Worm (Caenorhabditis elegans): ENCODE measurements around the gene msp-31.

Gene msp-31

DNA sequence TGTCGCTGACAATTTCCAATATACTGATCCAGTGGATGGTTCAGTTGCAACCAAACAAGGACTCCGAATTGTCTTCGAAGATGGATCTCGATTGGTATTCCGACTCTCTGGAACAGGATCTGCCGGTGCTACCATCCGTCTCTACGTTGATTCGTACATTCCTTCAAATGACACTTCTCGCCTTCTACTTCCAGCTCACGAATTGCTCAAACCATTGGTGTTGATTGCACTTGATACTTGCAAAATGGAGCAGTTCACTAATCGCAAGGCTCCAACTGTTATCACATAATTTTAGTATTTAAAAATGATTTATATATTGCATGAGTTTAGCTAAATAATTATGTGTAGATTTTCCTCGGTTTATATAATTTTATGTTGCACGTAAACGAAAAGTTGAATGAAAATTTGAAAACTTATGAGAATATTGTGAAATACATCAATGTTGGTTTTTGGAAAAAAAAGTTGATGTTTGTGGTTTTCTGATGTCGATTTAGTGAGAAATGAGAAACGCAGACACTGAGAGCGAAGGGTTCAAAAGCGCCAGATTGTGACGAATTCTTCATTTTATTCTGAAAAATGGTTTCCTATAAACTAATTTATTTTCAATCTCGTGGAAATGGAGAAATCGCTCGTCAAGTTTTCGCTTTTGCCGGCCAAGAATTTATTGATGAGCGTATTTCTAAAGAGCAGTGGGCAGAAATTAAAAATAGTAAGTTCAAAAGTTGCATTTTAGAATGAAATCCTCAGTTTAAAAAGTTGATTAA, 25.2 kb downstream of the msp-31 start, which contains the start of gene gst-9:
TSS of gene gst-9 (plus strand) at position 574 of the 764 bp plus-strand sequence.
- TF ChIP-seq lin-32 (GFP tag; optimal IDR thresholded peaks at IDR 0.05) (no peak), ztf-11 (tag; optimal IDR thresholded peaks at IDR 0.05) (no peak), lsy-2 (tag; optimal IDR thresholded peaks at IDR 0.05) (no peak), pha-4 (tag; optimal IDR thresholded peaks at IDR 0.05) (no peak)

- TF ChIP-seq sem-2 (GFP tag; optimal IDR thresholded peaks at IDR 0.05) (no peak), unc-120 (tag; optimal IDR thresholded peaks at IDR 0.05; ENCODE audit: poor library complexity, severe bottlenecking) (peak; percentile 34), elt-1 (tag; optimal IDR thresholded peaks at IDR 0.05; ENCODE audit: borderline replicate concordance, insufficient read depth) (no peak), nhr-76 (tag; optimal IDR thresholded peaks at IDR 0.05) (no peak), hlh-1 (tag; optimal IDR thresholded peaks at IDR 0.05) (peak; percentile 57), nhr-2 (tag; optimal IDR thresholded peaks at IDR 0.05) (no peak), lin-13 (tag; optimal IDR thresholded peaks at IDR 0.05) (no peak)
Observed at ce11 chrII:4888527-4889487, 27.6 kb downstream of the msp-31 start, which contains the start of gene pgm-1. TSS of gene pgm-1 (plus strand) at chrII:4889437.

DNA sequence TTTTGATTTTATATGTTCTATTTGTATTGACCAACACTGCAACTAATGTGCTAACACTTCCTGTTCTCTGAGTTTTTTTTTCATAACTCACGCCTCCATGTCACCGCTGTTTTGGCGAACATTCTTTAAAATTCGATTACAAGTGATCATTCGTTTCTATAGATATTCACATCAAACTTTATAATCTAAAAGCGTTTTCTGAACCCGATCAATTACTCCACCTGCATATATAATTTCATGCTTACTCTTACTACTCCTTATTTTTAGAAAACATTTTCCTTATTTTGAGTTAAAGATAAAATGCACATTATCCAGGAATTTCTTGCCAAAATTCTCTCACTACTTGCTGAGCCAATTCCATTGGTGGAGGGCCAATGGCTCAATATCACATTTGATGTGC, 30.4 kb downstream of the msp-31 start, which contains the start of gene R05F9.7:
TSS of gene R05F9.7 (plus strand) at position 301 of the 400 bp plus-strand sequence.
- TF ChIP-seq unc-120 (tag; optimal IDR thresholded peaks at IDR 0.05; ENCODE audit: poor library complexity, severe bottlenecking): no peak
- TF ChIP-seq lin-13 (tag; optimal IDR thresholded peaks at IDR 0.05): no peak
- TF ChIP-seq cnd-1 (tag; optimal IDR thresholded peaks at IDR 0.05): no peak
- TF ChIP-seq sem-2 (GFP tag; optimal IDR thresholded peaks at IDR 0.05): no peak
- TF ChIP-seq ceh-43 (GFP tag; optimal IDR thresholded peaks at IDR 0.05): no peak
- TF ChIP-seq hlh-1 (tag; optimal IDR thresholded peaks at IDR 0.05): no peak
- TF ChIP-seq ceh-83 (GFP tag; optimal IDR thresholded peaks at IDR 0.05): no peak
- TF ChIP-seq nhr-28 (tag; optimal IDR thresholded peaks at IDR 0.05): no peak
- no peak for TF ChIP-seq nhr-2 (tag; optimal IDR thresholded peaks at IDR 0.05)
- no peak for TF ChIP-seq nhr-237 (tag; optimal IDR thresholded peaks at IDR 0.05)
- TF ChIP-seq lin-32 (GFP tag; optimal IDR thresholded peaks at IDR 0.05): no peak
- no peak for TF ChIP-seq ces-1 (GFP tag; optimal IDR thresholded peaks at IDR 0.05)

DNA sequence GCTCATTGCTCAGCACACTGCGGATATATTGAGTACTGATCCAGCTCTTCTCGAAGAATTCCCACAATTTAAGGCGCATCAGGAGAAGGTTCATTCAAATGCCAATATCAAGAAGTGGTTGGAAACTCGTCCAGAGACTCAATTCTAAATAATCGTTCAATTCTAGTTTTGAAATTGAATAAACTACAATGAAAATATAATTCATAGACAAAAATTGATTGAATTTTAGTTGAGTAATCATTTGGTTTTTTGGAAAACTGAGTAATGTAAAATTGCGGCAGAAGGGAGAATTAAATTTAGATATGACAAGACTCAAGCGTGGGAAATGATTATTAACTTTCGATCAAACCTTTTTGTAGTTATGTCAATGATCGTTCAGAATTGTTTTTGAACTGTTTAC, 32.0 kb downstream of the msp-31 start:
- no peak for TF ChIP-seq elt-1 (tag; optimal IDR thresholded peaks at IDR 0.05; ENCODE audit: borderline replicate concordance, insufficient read depth)
- TF ChIP-seq ceh-39 (tag; optimal IDR thresholded peaks at IDR 0.05): no peak
- TF ChIP-seq nhr-28 (tag; optimal IDR thresholded peaks at IDR 0.05): no peak
- no peak for TF ChIP-seq tbx-8 (GFP tag; optimal IDR thresholded peaks at IDR 0.05)
- no peak for TF ChIP-seq ztf-11 (tag; optimal IDR thresholded peaks at IDR 0.05)

- TF ChIP-seq ceh-83 (GFP tag; optimal IDR thresholded peaks at IDR 0.05) (no peak), ham-2 (GFP tag; optimal IDR thresholded peaks at IDR 0.05) (no peak), lin-32 (GFP tag; optimal IDR thresholded peaks at IDR 0.05) (no peak), nhr-76 (tag; optimal IDR thresholded peaks at IDR 0.05) (no peak), flh-1 (GFP tag; optimal IDR thresholded peaks at IDR 0.05) (no peak), drap-1 (GFP tag; optimal IDR thresholded peaks at IDR 0.05) (no peak), zip-8 (tag; optimal IDR thresholded peaks at IDR 0.05) (no peak), elt-3 (tag; optimal IDR thresholded peaks at IDR 0.05) (no peak), M03D4.4 (tag; optimal IDR thresholded peaks at IDR 0.05) (no peak), bed-3 (GFP tag; optimal IDR thresholded peaks at IDR 0.05) (no peak), hlh-1 (tag; optimal IDR thresholded peaks at IDR 0.05) (no peak), cnd-1 (tag; optimal IDR thresholded peaks at IDR 0.05) (no peak), nhr-12 (tag; optimal IDR thresholded peaks at IDR 0.05) (no peak), ces-1 (GFP tag; optimal IDR thresholded peaks at IDR 0.05) (no peak), mls-2 (tag; optimal IDR thresholded peaks at IDR 0.05) (no peak), nhr-28 (tag; optimal IDR thresholded peaks at IDR 0.05) (no peak), lin-13 (tag; optimal IDR thresholded peaks at IDR 0.05) (no peak), pha-4 (tag; optimal IDR thresholded peaks at IDR 0.05) (no peak), nhr-2 (tag; optimal IDR thresholded peaks at IDR 0.05) (no peak), lsy-2 (tag; optimal IDR thresholded peaks at IDR 0.05) (no peak)
Observed at ce11 chrII:4883412-4883811, 33.0 kb downstream of the msp-31 start, which contains the start of gene gst-8. TSS of gene gst-8 (plus strand) at chrII:4883712.

Data from whole organism, mixed stage, embryonic.